Worm (Caenorhabditis elegans): ENCODE results near the gene ttr-49.

ce11 chrV:9352947-9353346 lies 3.4 kb downstream of the ttr-49 start, which contains the start of gene srx-46:
- TF ChIP-seq him-1 (tag; optimal IDR thresholded peaks at IDR 0.05) (no peak), dao-5 (tag; optimal IDR thresholded peaks at IDR 0.05) (no peak)

Data from whole organism, L4/young adult.